Worm (Caenorhabditis elegans) whole organism, midembryonic: ENCODE results near the gene ift-139.

Experiments
- T22C8.4 ChIP-seq: fragments of 200-800 bp; sonication (Bioruptor generic); IDR thresholded peaks from 2 replicates; pipeline ENCODE4 v1.3.6; 2022; ENCODE audit warnings: missing genetic modification characterization, missing compliant biosample characterization
- cog-1 ChIP-seq: sonication (generic microtip); optimal IDR thresholded peaks from 2 replicates; lab custom pipeline; 2016; ENCODE audit warnings: missing genetic modification characterization, missing compliant biosample characterization
- flt-1 ChIP-seq: fragments of 200-800 bp; sonication (Bioruptor generic); IDR thresholded peaks from 2 replicates; pipeline ENCODE4 v1.3.6; 2022; ENCODE audit warnings: missing genetic modification characterization, missing compliant biosample characterization
- klf-2 ChIP-seq: fragments of 200-800 bp; sonication (Bioruptor generic); conservative IDR thresholded peaks from 2 replicates; pipeline ENCODE4 v1.3.6; 2022; ENCODE audit warnings: missing genetic modification reagents, missing genetic modification characterization, missing compliant biosample characterization
- med-1 ChIP-seq: sonication (generic microtip); optimal IDR thresholded peaks from 2 replicates; lab custom pipeline; 2017; ENCODE audit warnings: missing genetic modification characterization, mild to moderate bottlenecking, missing compliant biosample characterization, antibody characterized with exemption, missing genetic modification reagents; ENCODE audit not compliant: insufficient read depth
- ref-1 ChIP-seq: fragments of 200-800 bp; sonication (Bioruptor generic); conservative IDR thresholded peaks from 2 replicates; pipeline ENCODE4 v1.3.6; 2022; ENCODE audit warnings: missing genetic modification reagents, missing genetic modification characterization, missing compliant biosample characterization
- tab-1 ChIP-seq: fragments of 200-800 bp; sonication (Bioruptor generic); IDR thresholded peaks from 2 replicates; pipeline ENCODE4 v1.3.6; 2022; ENCODE audit warnings: missing genetic modification characterization, missing compliant biosample characterization
- ztf-23 ChIP-seq: fragments of 200-800 bp; sonication (Bioruptor generic); IDR thresholded peaks from 2 replicates; pipeline ENCODE4 v1.3.6; 2022; ENCODE audit warnings: missing genetic modification reagents, missing genetic modification characterization, missing compliant biosample characterization
- ztf-29 ChIP-seq: fragments of 200-800 bp; sonication (Bioruptor generic); IDR thresholded peaks from 2 replicates; pipeline ENCODE4 v1.3.6; 2022; ENCODE audit warnings: missing genetic modification reagents, missing genetic modification characterization, missing compliant biosample characterization

DNA sequence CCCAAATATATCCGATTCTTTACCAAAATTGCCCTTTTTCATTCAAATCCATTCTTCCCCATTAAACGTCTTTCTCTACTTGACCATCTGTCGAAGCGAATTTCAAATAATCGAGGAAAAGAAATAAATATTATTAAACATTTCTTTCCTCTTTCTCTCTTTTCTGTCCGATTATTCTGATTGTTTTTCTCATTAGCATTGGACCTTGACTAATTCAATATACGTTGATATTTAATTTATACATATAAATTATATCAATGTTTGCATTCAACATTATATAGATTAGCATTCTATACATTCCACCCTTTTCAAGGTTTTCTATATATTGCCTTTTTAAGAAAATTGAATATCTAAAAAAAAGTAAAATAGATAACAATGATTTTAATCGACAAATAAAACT lies 33.7 kb upstream of the ift-139 start:
- TF ChIP-seq ztf-23 (no peak), tab-1 (no peak), T22C8.4 (GFP tag; lab: Robert Waterston, UW) (no peak), klf-2 (GFP tag; lab: Robert Waterston, UW) (no peak), flt-1 (no peak), ztf-29 (GFP tag; lab: Robert Waterston, UW) (no peak), ref-1 (GFP tag; lab: Robert Waterston, UW) (no peak), cog-1 (tag; lab: Kevin White, UChicago) (no peak), med-1 (GFP tag; lab: Kevin White, UChicago) (no peak)
